Worm (Caenorhabditis elegans): ENCODE results near the gene arrd-16.

DNA sequence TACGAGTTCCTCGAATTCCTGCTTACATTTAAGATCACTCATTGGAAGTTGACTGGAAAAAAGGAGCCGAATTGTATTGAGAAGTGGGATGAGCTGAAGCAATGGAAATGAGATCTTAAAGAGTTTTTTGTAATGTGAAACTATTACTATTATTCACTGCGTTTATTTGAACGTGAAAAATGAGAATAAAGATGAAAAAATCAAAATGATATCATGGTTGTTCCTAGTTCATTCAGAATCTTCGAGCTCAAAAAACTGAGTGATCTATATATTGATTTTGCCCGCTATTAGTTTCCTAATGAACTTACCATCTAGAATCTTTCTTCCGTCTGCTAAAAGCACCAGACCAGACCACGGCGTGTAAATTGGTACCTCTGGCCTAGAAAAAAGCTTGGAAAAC lies 47.5 kb upstream of the arrd-16 start:
- TF ChIP-seq nhr-28 (tag; optimal IDR thresholded peaks at IDR 0.05) (no peak), mdl-1 (tag; optimal IDR thresholded peaks at IDR 0.05) (no peak), nhr-237 (tag; optimal IDR thresholded peaks at IDR 0.05) (no peak), elt-3 (tag; optimal IDR thresholded peaks at IDR 0.05) (no peak), elt-2 (tag; optimal IDR thresholded peaks at IDR 0.05) (no peak), unc-62 (GFP tag; optimal IDR thresholded peaks at IDR 0.05) (no peak), aly-2 (tag; optimal IDR thresholded peaks at IDR 0.05) (no peak), snpc-4 (tag; optimal IDR thresholded peaks at IDR 0.05) (no peak)

All from whole organism, L3 larva.